Worm (Caenorhabditis elegans): ENCODE results near the gene sdz-26.

sdz-26 gene

ce11 chrII:14413709-14414108 is 32.2 kb downstream of the sdz-26 start:
- no peak for TF ChIP-seq ztf-29 (GFP tag; IDR thresholded peaks at IDR 0.05)
- TF ChIP-seq klf-2 (GFP tag; conservative IDR thresholded peaks at IDR 0.05), result no peak
- no peak for TF ChIP-seq ztf-23 (GFP tag; IDR thresholded peaks at IDR 0.05)
- no peak for TF ChIP-seq T22C8.4 (GFP tag; IDR thresholded peaks at IDR 0.05)
- no peak for TF ChIP-seq cog-1 (tag; optimal IDR thresholded peaks at IDR 0.05)
- no peak for TF ChIP-seq flt-1 (GFP tag; IDR thresholded peaks at IDR 0.05)
- no peak for TF ChIP-seq med-1 (GFP tag; optimal IDR thresholded peaks at IDR 0.05; ENCODE audit: insufficient read depth)
- no peak for TF ChIP-seq ref-1 (GFP tag; conservative IDR thresholded peaks at IDR 0.05)
- no peak for TF ChIP-seq tab-1 (GFP tag; IDR thresholded peaks at IDR 0.05)

DNA sequence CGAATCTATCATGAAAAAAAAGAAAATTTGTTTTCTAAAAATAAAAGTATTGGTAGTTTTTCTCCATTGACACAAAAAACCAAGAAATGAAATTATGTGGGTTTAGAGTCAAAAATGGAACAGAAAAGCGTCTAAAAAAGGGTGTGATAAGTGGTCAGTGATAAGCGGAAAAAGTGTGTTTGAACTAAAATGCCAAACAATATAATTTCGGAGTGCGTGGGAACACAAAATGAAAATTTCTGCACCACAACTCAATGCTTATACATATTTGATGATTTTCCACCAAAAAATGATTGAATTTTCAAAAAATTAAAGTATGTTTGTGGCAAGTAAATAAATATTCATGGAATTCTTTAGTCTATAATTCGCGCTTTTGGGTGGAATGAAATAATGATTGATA is 33.9 kb downstream of the sdz-26 start:
- TF ChIP-seq flt-1 (GFP tag; IDR thresholded peaks at IDR 0.05), result no peak
- no peak for TF ChIP-seq ztf-29 (GFP tag; IDR thresholded peaks at IDR 0.05)
- TF ChIP-seq ztf-23 (GFP tag; IDR thresholded peaks at IDR 0.05), result no peak
- TF ChIP-seq med-1 (GFP tag; optimal IDR thresholded peaks at IDR 0.05; ENCODE audit: insufficient read depth), result no peak
- TF ChIP-seq cog-1 (tag; optimal IDR thresholded peaks at IDR 0.05), result no peak
- no peak for TF ChIP-seq tab-1 (GFP tag; IDR thresholded peaks at IDR 0.05)
- TF ChIP-seq klf-2 (GFP tag; conservative IDR thresholded peaks at IDR 0.05), result no peak
- no peak for TF ChIP-seq ref-1 (GFP tag; conservative IDR thresholded peaks at IDR 0.05)
- TF ChIP-seq T22C8.4 (GFP tag; IDR thresholded peaks at IDR 0.05), result no peak

DNA sequence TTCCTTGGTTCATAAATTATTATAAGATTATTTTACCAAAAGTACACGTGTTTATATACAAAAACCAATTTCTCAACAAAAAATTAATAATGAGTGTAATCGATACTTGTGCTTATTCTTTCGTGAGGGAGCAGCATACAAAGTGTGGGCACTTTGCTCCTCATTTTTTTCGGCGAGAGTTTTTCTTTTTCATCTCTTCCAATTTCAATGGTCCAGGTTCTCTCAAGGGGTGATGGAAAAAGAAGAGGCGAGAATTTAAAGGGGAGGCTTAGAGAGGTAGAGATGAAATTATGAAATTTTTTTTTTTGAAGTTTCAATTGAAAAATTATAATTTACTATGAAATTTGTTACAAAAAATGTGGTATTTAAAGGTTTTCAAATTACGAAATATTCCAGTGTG is 35.4 kb downstream of the sdz-26 start:
- TF ChIP-seq ref-1 (GFP tag; conservative IDR thresholded peaks at IDR 0.05) (no peak), flt-1 (GFP tag; IDR thresholded peaks at IDR 0.05) (no peak)

- TF ChIP-seq ztf-29 (GFP tag; IDR thresholded peaks at IDR 0.05), result no peak
- TF ChIP-seq ref-1 (GFP tag; conservative IDR thresholded peaks at IDR 0.05), result no peak
- no peak for TF ChIP-seq cog-1 (tag; optimal IDR thresholded peaks at IDR 0.05)
- TF ChIP-seq tab-1 (GFP tag; IDR thresholded peaks at IDR 0.05), result no peak
- no peak for TF ChIP-seq med-1 (GFP tag; optimal IDR thresholded peaks at IDR 0.05; ENCODE audit: insufficient read depth)
- no peak for TF ChIP-seq klf-2 (GFP tag; conservative IDR thresholded peaks at IDR 0.05)
- TF ChIP-seq T22C8.4 (GFP tag; IDR thresholded peaks at IDR 0.05), result no peak
- no peak for TF ChIP-seq ztf-23 (GFP tag; IDR thresholded peaks at IDR 0.05)
- no peak for TF ChIP-seq flt-1 (GFP tag; IDR thresholded peaks at IDR 0.05)
Measured at ce11 chrII:14424791-14425190, 43.2 kb downstream of the sdz-26 start, which contains the start of gene plx-2. plx-2 (minus strand) TSS chrII:14424891.

- TF ChIP-seq ztf-29 (GFP tag; IDR thresholded peaks at IDR 0.05) (no peak), tab-1 (GFP tag; IDR thresholded peaks at IDR 0.05) (no peak), ref-1 (GFP tag; conservative IDR thresholded peaks at IDR 0.05) (no peak), med-1 (GFP tag; optimal IDR thresholded peaks at IDR 0.05; ENCODE audit: insufficient read depth) (no peak), ztf-23 (GFP tag; IDR thresholded peaks at IDR 0.05) (no peak), T22C8.4 (GFP tag; IDR thresholded peaks at IDR 0.05) (no peak), flt-1 (GFP tag; IDR thresholded peaks at IDR 0.05) (no peak)
Measured at ce11 chrII:14427714-14428113, 46.2 kb downstream of the sdz-26 start.

DNA sequence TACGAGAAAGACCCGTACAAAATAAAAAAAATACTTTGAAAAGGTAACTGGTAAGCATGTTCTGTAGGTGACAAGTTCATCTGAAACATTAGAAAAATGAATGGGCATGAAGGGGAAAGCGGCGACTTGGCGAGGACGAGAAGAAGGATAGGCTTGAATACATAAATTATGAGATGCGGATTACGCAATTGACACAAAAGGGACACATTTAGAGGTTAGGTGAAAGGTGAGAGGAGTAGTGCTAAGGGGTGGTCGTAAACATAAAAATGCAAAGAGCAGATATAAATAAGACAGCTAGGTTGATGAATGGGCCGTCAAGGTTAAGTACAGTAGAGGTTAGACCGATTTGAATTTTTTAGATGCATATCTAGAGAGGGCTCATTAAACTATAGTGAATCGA is 47.3 kb downstream of the sdz-26 start:
- TF ChIP-seq cog-1 (tag; optimal IDR thresholded peaks at IDR 0.05), result no peak
- TF ChIP-seq T22C8.4 (GFP tag; IDR thresholded peaks at IDR 0.05), result no peak
- TF ChIP-seq ztf-29 (GFP tag; IDR thresholded peaks at IDR 0.05), result no peak
- TF ChIP-seq med-1 (GFP tag; optimal IDR thresholded peaks at IDR 0.05; ENCODE audit: insufficient read depth), result no peak
- no peak for TF ChIP-seq ref-1 (GFP tag; conservative IDR thresholded peaks at IDR 0.05)
- TF ChIP-seq ztf-23 (GFP tag; IDR thresholded peaks at IDR 0.05), result no peak
- TF ChIP-seq klf-2 (GFP tag; conservative IDR thresholded peaks at IDR 0.05), result no peak
- TF ChIP-seq tab-1 (GFP tag; IDR thresholded peaks at IDR 0.05), result no peak
- no peak for TF ChIP-seq flt-1 (GFP tag; IDR thresholded peaks at IDR 0.05)

ce11 chrII:14432100-14432499 is 50.5 kb downstream of the sdz-26 start:
- no peak for TF ChIP-seq tab-1 (GFP tag; IDR thresholded peaks at IDR 0.05)
- TF ChIP-seq med-1 (GFP tag; optimal IDR thresholded peaks at IDR 0.05; ENCODE audit: insufficient read depth), result no peak
- no peak for TF ChIP-seq ref-1 (GFP tag; conservative IDR thresholded peaks at IDR 0.05)
- TF ChIP-seq klf-2 (GFP tag; conservative IDR thresholded peaks at IDR 0.05), result no peak
- no peak for TF ChIP-seq T22C8.4 (GFP tag; IDR thresholded peaks at IDR 0.05)
- TF ChIP-seq flt-1 (GFP tag; IDR thresholded peaks at IDR 0.05), result no peak
- TF ChIP-seq ztf-29 (GFP tag; IDR thresholded peaks at IDR 0.05), result no peak
- TF ChIP-seq cog-1 (tag; optimal IDR thresholded peaks at IDR 0.05), result no peak
- no peak for TF ChIP-seq ztf-23 (GFP tag; IDR thresholded peaks at IDR 0.05)
